Fruit fly (Drosophila melanogaster) whole organism, wandering third instar larva: Measurements from ENCODE around the gene lsn.

ENCODE experiments used
- Abd-B ChIP-seq: fragments of >200 bp; optimal IDR thresholded peaks from 2 replicates; lab custom pipeline; 2017; ENCODE audit warnings: missing biosample characterization, missing genetic modification characterization
- Hr83 ChIP-seq: fragments of 200-300 bp; sonication (Bioruptor generic); optimal IDR thresholded peaks from 2 replicates; lab custom pipeline; 2016; ENCODE audit warnings: missing biosample characterization, mild to moderate bottlenecking, missing genetic modification characterization, moderate library complexity; ENCODE audit not compliant: poor library complexity, severe bottlenecking
- OdsH ChIP-seq: fragments of 200-800 bp; sonication (Bioruptor generic); optimal IDR thresholded peaks from 2 replicates; lab custom pipeline; 2016; ENCODE audit warnings: missing biosample characterization, mild to moderate bottlenecking, missing genetic modification characterization
- dsf ChIP-seq: sonication (Bioruptor generic); optimal IDR thresholded peaks from 2 replicates; lab custom pipeline; 2016; ENCODE audit warnings: missing biosample characterization, missing genetic modification characterization, borderline replicate concordance

DNA sequence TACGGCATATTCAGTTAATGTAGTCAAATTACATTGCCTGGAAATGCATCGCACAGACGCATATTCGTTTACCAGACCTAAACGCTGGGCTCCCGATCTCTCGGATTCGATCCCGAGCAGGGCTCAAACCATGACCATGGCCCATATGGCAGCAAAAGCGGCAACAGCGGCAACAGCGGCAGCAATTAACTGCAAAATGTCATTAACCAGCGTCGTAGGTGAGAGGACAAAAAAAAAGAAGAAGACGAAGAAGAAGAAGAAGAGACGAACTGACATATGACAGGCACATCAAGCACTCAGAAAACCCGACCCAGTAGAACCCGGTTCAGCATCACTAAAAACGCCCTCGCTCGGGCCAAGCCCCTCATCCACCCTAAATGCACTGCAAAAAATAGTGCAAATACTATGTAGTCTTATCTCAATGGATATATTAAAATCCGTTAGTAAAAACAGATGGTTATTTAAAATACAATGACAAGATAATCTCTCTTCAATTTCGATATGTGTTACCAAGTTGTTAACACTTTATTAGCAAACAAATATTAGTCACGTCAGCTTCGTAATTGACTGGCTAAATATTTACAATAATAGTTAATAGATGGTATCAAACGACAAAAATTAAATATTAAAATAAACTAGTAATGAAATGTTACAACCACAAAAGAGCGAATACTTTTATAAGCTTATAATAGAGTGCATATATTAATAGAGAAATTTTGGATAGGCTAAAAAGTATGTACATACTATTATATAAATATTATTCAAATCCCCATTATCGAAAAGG is 39.0 kb upstream of the lsn start:
- no peak for TF ChIP-seq Abd-B (GFP tag; lab: Kevin White, UChicago)
- TF ChIP-seq Hr83 (GFP tag; lab: Kevin White, UChicago) = no peak
- no peak for TF ChIP-seq dsf
- no peak for TF ChIP-seq OdsH
